Worm (Caenorhabditis elegans) whole organism, early embryonic: ENCODE data around the gene C16C8.12.
A peak's percentile ranks its signal among the peaks of the same experiment; 100 is the strongest.

ENCODE experiments used
- B0310.2 ChIP-seq: sonication (generic microtip); optimal IDR thresholded peaks from 2 replicates; lab custom pipeline; 2016; ENCODE audit warnings: mild to moderate bottlenecking, missing genetic modification characterization, missing compliant biosample characterization
- ama-1 ChIP-seq: fragments of 150-350 bp; optimal IDR thresholded peaks from 2 replicates; lab custom pipeline; 2014
- ceh-13 ChIP-seq: fragments of 200-800 bp; sonication (Bioruptor generic); optimal IDR thresholded peaks from 2 replicates; lab custom pipeline; 2018; ENCODE audit warnings: mild to moderate bottlenecking, missing genetic modification characterization, missing compliant biosample characterization
- ceh-36 ChIP-seq: sonication (generic microtip); optimal IDR thresholded peaks from 2 replicates; lab custom pipeline; 2016; ENCODE audit warnings: missing genetic modification characterization, inconsistent platforms, missing compliant biosample characterization
- ets-7 ChIP-seq: sonication (generic microtip); optimal IDR thresholded peaks from 2 replicates; lab custom pipeline; 2016; ENCODE audit warnings: missing genotype, missing genetic modification characterization, missing compliant biosample characterization
- flt-1 ChIP-seq: fragments of 200-800 bp; sonication (Bioruptor generic); IDR thresholded peaks from 2 replicates; pipeline ENCODE4 v1.3.6; 2022; ENCODE audit warnings: missing genetic modification characterization, missing compliant biosample characterization
- hmbx-1 ChIP-seq: sonication (generic microtip); optimal IDR thresholded peaks from 2 replicates; lab custom pipeline; 2016; ENCODE audit warnings: mild to moderate bottlenecking, missing genetic modification characterization, missing compliant biosample characterization
- hmg-4 ChIP-seq: fragments of 200-800 bp; sonication (Bioruptor generic); optimal IDR thresholded peaks from 2 replicates; lab custom pipeline; 2018; ENCODE audit warnings: mild to moderate bottlenecking, missing genetic modification characterization, missing compliant biosample characterization
- hnd-1 ChIP-seq: sonication (generic microtip); optimal IDR thresholded peaks from 2 replicates; lab custom pipeline; 2016; ENCODE audit warnings: missing genetic modification characterization, missing compliant biosample characterization
- pes-1 ChIP-seq: fragments of 200-800 bp; sonication (Bioruptor generic); IDR thresholded peaks from 2 replicates; pipeline ENCODE4 v1.3.6; 2022; ENCODE audit warnings: missing genetic modification reagents, missing genetic modification characterization, missing compliant biosample characterization
- scrt-1 ChIP-seq: fragments of 200-800 bp; sonication (Bioruptor generic); IDR thresholded peaks from 2 replicates; pipeline ENCODE4 v1.3.6; 2022; ENCODE audit warnings: missing genetic modification characterization, missing compliant biosample characterization
- sea-1 ChIP-seq: fragments of 200-800 bp; sonication (Bioruptor generic); conservative IDR thresholded peaks from 2 replicates; pipeline ENCODE4 v1.3.6; 2022; ENCODE audit warnings: missing genetic modification characterization, missing compliant biosample characterization
- tbx-11 ChIP-seq: fragments of 200-800 bp; sonication (Bioruptor generic); IDR thresholded peaks from 2 replicates; pipeline ENCODE4 v1.3.6; 2022; ENCODE audit warnings: missing genetic modification characterization, missing compliant biosample characterization
- tbx-37 ChIP-seq: fragments of 200-800 bp; sonication (Bioruptor generic); conservative IDR thresholded peaks from 2 replicates; pipeline ENCODE4 v1.3.6; 2022; ENCODE audit warnings: missing genetic modification reagents, missing genetic modification characterization, missing compliant biosample characterization

- TF ChIP-seq sea-1 (GFP tag; lab: Robert Waterston, UW) (no peak), ets-7 (tag; lab: Kevin White, UChicago) (no peak), ama-1 (no peak), tbx-37 (GFP tag; lab: Robert Waterston, UW) (no peak), flt-1 (GFP tag; lab: Robert Waterston, UW) (no peak), scrt-1 (GFP tag; lab: Robert Waterston, UW) (no peak), hnd-1 (no peak), tbx-11 (no peak), hmg-4 (GFP tag; lab: Kevin White, UChicago) (no peak), B0310.2 (no peak), ceh-36 (tag; lab: Kevin White, UChicago) (no peak), ceh-13 (no peak), hmbx-1 (no peak), pes-1 (GFP tag; lab: Robert Waterston, UW) (peak; percentile 40; the same call in 1 of the 2 replicates)
Measured at ce11 chrII:3502011-3502410, 49.5 kb downstream of the C16C8.12 start.
